Worm (Caenorhabditis elegans): ENCODE results near the gene mpst-7.

Gene mpst-7

DNA sequence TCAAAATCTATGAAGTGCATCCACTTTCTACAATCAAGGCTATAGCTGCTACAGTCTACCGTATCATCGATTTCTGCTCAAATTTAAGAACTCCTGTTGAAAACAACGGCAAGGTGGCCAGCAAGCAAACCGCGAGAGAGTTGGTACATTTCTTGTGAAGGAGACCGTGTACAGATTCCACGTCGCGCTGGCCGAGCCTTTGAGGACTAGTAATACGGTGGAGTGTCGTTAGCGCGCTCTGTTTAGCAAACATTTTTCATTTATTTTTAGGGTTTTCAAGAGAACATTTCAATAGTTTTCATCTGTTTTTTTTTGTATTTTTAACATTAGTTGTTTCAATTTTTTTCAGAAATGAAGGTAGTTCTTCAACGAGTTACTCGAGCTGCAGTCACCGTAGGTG, 8.6 kb downstream of the mpst-7 start, which contains the start of gene pqn-68 (continued):
- no peak for TF ChIP-seq mbf-1 (tag; optimal IDR thresholded peaks at IDR 0.05)
- TF ChIP-seq sem-4 (tag; optimal IDR thresholded peaks at IDR 0.05): no peak
- no peak for TF ChIP-seq Y55F3AM.14 (GFP tag; optimal IDR thresholded peaks at IDR 0.05)

DNA sequence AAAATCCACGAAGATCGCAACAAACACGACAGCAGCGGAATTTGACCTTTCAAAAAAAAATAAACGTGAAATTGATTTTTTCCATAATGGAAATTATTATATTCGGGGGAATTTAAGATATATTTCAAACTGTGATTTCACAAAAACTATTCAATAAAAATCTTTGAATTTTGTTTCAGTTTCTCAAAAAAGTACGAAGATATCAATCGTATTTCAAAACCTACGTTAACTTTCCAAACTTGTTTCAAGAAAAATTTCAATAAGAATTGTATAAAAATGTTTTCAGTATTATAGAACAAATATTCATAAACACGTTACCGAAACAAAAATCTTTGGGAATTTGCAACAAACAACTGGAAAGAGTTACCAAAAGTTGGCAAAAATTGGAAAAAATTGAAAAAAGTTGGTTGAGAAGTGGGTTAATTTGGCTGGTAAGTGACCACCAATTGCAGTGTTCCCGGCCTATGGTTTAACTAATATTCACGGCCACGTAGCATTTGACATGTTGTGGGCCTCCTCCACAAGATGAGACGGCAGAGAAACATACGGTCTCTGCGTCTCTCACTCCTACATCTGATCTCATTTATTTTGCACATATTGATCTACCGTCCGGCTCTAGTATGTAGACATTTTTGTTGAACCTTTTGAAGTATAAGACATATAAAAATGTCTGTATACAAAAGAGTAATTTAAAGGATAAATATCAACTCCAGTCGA, 10.0 kb downstream of the mpst-7 start, which contains the start of the genes T16G1.9 and T16G1.18:
Gene T16G1.9 (minus strand): TSS at position 51 of the 717 bp plus-strand sequence.
Gene T16G1.18 (plus strand): TSS at position 493 of the 717 bp plus-strand sequence.
- TF ChIP-seq nhr-129 (tag; optimal IDR thresholded peaks at IDR 0.05): peak; percentile 48
- peak; percentile 55 for TF ChIP-seq unc-55 (GFP tag; optimal IDR thresholded peaks at IDR 0.05)
- peak; percentile 67 for TF ChIP-seq C34F6.9 (tag; optimal IDR thresholded peaks at IDR 0.05)
- peak; percentile 34 for TF ChIP-seq gmeb-1 (tag; optimal IDR thresholded peaks at IDR 0.05)
- TF ChIP-seq nhr-6 (tag; optimal IDR thresholded peaks at IDR 0.05): no peak
- peak in 1 of 2 experiments; percentile 70 for TF ChIP-seq lsy-2 (tag; optimal IDR thresholded peaks at IDR 0.05)
- peak; percentile 28 for TF ChIP-seq snpc-4 (tag; optimal IDR thresholded peaks at IDR 0.05)
- TF ChIP-seq F13H6.1 (tag; optimal IDR thresholded peaks at IDR 0.05): peak; percentile 46
- peak; percentile 9 for TF ChIP-seq lin-13 (GFP tag; optimal IDR thresholded peaks at IDR 0.05)
- no peak for TF ChIP-seq mbf-1 (tag; optimal IDR thresholded peaks at IDR 0.05)
- no peak for TF ChIP-seq peb-1 (tag; optimal IDR thresholded peaks at IDR 0.05)
- peak; percentile 40 for TF ChIP-seq fos-1 (tag; optimal IDR thresholded peaks at IDR 0.05)
- TF ChIP-seq unc-62 (GFP tag; optimal IDR thresholded peaks at IDR 0.05): no peak
- no peak for TF ChIP-seq nhr-21 (tag; optimal IDR thresholded peaks at IDR 0.05)
- TF ChIP-seq alr-1 (tag; optimal IDR thresholded peaks at IDR 0.05): no peak
- no peak for TF ChIP-seq nhr-23 (tag; optimal IDR thresholded peaks at IDR 0.05)
- peak; percentile 90 for TF ChIP-seq crh-2 (tag; optimal IDR thresholded peaks at IDR 0.05)

DNA sequence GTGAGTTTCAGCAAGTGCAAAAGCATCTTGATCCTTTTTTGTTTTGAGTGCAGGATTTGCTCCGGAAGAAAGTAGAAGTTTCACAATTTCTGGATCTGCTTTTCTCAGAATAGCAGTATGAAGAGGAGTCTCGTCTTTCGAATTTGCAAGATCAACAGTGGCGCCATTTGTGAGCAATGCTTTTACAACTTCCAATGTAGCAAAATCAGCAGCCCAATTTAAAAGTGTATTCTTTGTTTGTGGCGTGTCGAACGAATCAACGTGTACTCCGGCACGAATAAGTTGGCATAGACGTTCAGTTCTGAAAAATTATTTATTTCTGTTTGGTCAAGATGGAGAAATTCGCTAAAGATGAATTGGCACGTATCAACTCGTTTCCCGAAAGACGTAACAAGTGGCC, 11.3 kb downstream of the mpst-7 start, which contains the start of gene T16G1.13:
Gene T16G1.13 (plus strand): TSS at position 301 of the 400 bp plus-strand sequence.
- no peak for TF ChIP-seq nhr-25 (tag; optimal IDR thresholded peaks at IDR 0.05)
- no peak for TF ChIP-seq nhr-10 (tag; optimal IDR thresholded peaks at IDR 0.05)
- TF ChIP-seq unc-62 (GFP tag; optimal IDR thresholded peaks at IDR 0.05): no peak
- no peak for TF ChIP-seq ceh-82 (tag; optimal IDR thresholded peaks at IDR 0.05)
- no peak for TF ChIP-seq F13H6.1 (tag; optimal IDR thresholded peaks at IDR 0.05)
- no peak for TF ChIP-seq nhr-77 (tag; optimal IDR thresholded peaks at IDR 0.05)
- TF ChIP-seq egl-27 (tag; optimal IDR thresholded peaks at IDR 0.05): no peak
- no peak for TF ChIP-seq blmp-1 (tag; optimal IDR thresholded peaks at IDR 0.05; ENCODE audit: insufficient read depth)
- no peak for TF ChIP-seq crh-2 (tag; optimal IDR thresholded peaks at IDR 0.05)
- TF ChIP-seq ama-1 (optimal IDR thresholded peaks at IDR 0.05): no peak
- TF ChIP-seq ztf-4 (tag; optimal IDR thresholded peaks at IDR 0.05): no peak
- no peak for TF ChIP-seq dmd-4 (tag; optimal IDR thresholded peaks at IDR 0.05)
- no peak for TF ChIP-seq R02D3.7 (tag; optimal IDR thresholded peaks at IDR 0.05)
- no peak for TF ChIP-seq nhr-6 (tag; optimal IDR thresholded peaks at IDR 0.05)
- TF ChIP-seq gmeb-1 (tag; optimal IDR thresholded peaks at IDR 0.05): no peak
- no peak for TF ChIP-seq ztf-11 (tag; optimal IDR thresholded peaks at IDR 0.05)
- TF ChIP-seq lin-13 (GFP tag; optimal IDR thresholded peaks at IDR 0.05): no peak
- no peak for TF ChIP-seq unc-39 (tag; optimal IDR thresholded peaks at IDR 0.05)
- no peak for TF ChIP-seq elt-3 (tag; optimal IDR thresholded peaks at IDR 0.05)

DNA sequence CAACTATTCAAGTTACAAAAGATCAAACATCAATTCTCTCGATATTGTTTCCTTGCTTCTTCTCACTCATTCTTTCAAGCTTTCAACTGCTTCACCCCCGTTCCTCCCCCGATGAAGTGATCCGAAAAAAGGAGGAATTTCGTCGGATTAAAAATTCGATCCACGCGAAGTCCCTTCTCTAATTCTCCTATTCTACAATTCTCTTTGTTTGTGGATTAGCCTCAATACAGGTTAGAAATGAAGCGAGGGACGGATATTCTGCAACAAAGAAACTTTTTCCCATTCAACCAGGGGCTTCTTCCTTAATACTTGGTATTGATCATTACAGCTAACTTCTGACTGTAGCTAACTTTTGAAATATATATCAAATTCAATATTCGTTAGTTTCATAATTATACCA, 16.2 kb downstream of the mpst-7 start, which contains the start of gene grl-2:
Gene grl-2 (plus strand): TSS at position 301 of the 400 bp plus-strand sequence.
- no peak for TF ChIP-seq ceh-82 (tag; optimal IDR thresholded peaks at IDR 0.05)
- no peak for TF ChIP-seq nhr-11 (tag; optimal IDR thresholded peaks at IDR 0.05)
- TF ChIP-seq snpc-4 (tag; optimal IDR thresholded peaks at IDR 0.05): no peak
- TF ChIP-seq nhr-12 (tag; optimal IDR thresholded peaks at IDR 0.05): no peak
- no peak for TF ChIP-seq nhr-129 (tag; optimal IDR thresholded peaks at IDR 0.05)
- TF ChIP-seq ama-1 (optimal IDR thresholded peaks at IDR 0.05): no peak
- TF ChIP-seq ztf-1 (GFP tag; conservative IDR thresholded peaks at IDR 0.05): no peak

DNA sequence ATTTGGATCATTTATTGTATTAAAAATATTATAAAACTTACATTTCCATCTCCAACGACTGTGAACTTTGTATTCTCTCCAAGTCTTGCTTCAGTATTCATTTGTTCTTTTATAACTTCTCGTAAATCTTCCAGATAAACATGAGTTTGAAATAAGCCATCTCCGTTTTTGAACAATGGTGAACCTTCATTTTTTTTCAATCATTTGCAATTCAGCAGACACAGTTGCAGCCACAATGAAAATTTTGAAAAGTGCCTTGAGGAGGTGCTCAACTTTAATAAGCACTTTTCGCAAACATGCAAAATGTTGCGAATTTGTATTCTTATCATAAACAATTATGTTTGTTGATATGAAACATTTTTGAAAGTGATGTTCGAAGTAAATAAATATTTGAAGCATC, 16.7 kb downstream of the mpst-7 start, which contains the start of gene T16G1.3:
Gene T16G1.3 (minus strand): TSS at position 101 of the 400 bp plus-strand sequence.
- TF ChIP-seq aly-2 (tag; optimal IDR thresholded peaks at IDR 0.05) (no peak), nhr-237 (tag; optimal IDR thresholded peaks at IDR 0.05) (no peak)
